Worm (Caenorhabditis elegans): ENCODE data around the gene rgs-10.

- TF ChIP-seq unc-62 (GFP tag; optimal IDR thresholded peaks at IDR 0.05) (no peak), nhr-76 (tag; optimal IDR thresholded peaks at IDR 0.05) (no peak)
Measured at ce11 chrX:15006847-15007358, 44.3 kb downstream of the rgs-10 start, which contains the start of gene ergi-2.

Data from whole organism, mixed stage, embryonic.